Fruit fly (Drosophila melanogaster) whole organism, embryonic: ENCODE measurements around the gene nmo.

ENCODE experiments used
- Aef1 ChIP-seq: fragments of 200-800 bp; sonication (Bioruptor generic); IDR thresholded peaks from 3 replicates; pipeline ENCODE4 v1.3.6; 2022; ENCODE audit warnings: missing biosample characterization, missing genetic modification characterization
- Antp ChIP-seq: fragments of 200-800 bp; sonication (Bioruptor generic); optimal IDR thresholded peaks from 3 replicates; lab custom pipeline; 2016; ENCODE audit warnings: missing biosample characterization, missing genetic modification characterization
- Bdp1 ChIP-seq: fragments of 200-800 bp; sonication (Bioruptor generic); optimal IDR thresholded peaks from 3 replicates; lab custom pipeline; 2016; ENCODE audit warnings: missing biosample characterization, missing genetic modification characterization
- CG10321 ChIP-seq: fragments of 200-800 bp; sonication (Bioruptor generic); IDR thresholded peaks from 2 replicates; pipeline ENCODE4 v1.3.6; 2022; ENCODE audit warnings: missing biosample characterization, missing genetic modification characterization
- CG11723 ChIP-seq: fragments of 200-800 bp; sonication (Bioruptor generic); optimal IDR thresholded peaks from 2 replicates; lab custom pipeline; 2017; ENCODE audit warnings: missing biosample characterization, mild to moderate bottlenecking, missing genetic modification characterization
- CG12659 ChIP-seq: fragments of 200-800 bp; sonication (Bioruptor generic); optimal IDR thresholded peaks from 3 replicates; lab custom pipeline; 2017; ENCODE audit warnings: mild to moderate bottlenecking, missing biosample characterization, missing genetic modification reagents, missing genetic modification characterization
- CG13894 ChIP-seq: fragments of 200-800 bp; sonication (Bioruptor generic); optimal IDR thresholded peaks from 3 replicates; lab custom pipeline; 2018; ENCODE audit warnings: missing biosample characterization, mild to moderate bottlenecking, missing genetic modification characterization, moderate library complexity
- CG17359 ChIP-seq: fragments of 200-800 bp; sonication (Bioruptor generic); optimal IDR thresholded peaks from 3 replicates; lab custom pipeline; 2018; ENCODE audit warnings: missing biosample characterization, mild to moderate bottlenecking, missing genetic modification characterization, moderate library complexity
- CG18764 ChIP-seq: fragments of 200-800 bp; sonication (Bioruptor generic); optimal IDR thresholded peaks from 3 replicates; lab custom pipeline; 2016; ENCODE audit warnings: missing biosample characterization, missing genetic modification characterization
- CG2116 ChIP-seq: fragments of 200-800 bp; sonication (Bioruptor generic); optimal IDR thresholded peaks from 3 replicates; lab custom pipeline; 2018; ENCODE audit warnings: missing biosample characterization, mild to moderate bottlenecking, missing genetic modification characterization
- CG2202 ChIP-seq: fragments of 200-800 bp; sonication (Bioruptor generic); optimal IDR thresholded peaks from 2 replicates; lab custom pipeline; 2018; ENCODE audit warnings: missing biosample characterization, mild to moderate bottlenecking, missing genetic modification characterization
- CG31441 ChIP-seq: fragments of 200-800 bp; sonication (Bioruptor generic); IDR thresholded peaks from 2 replicates; pipeline ENCODE4 v1.3.6; 2022; ENCODE audit warnings: missing biosample characterization, missing genetic modification characterization
- CG3163 ChIP-seq: fragments of 200-800 bp; sonication (Bioruptor generic); optimal IDR thresholded peaks from 3 replicates; lab custom pipeline; 2016; ENCODE audit warnings: missing biosample characterization, missing genetic modification characterization
- CG32767 ChIP-seq: fragments of 200-800 bp; sonication (Bioruptor generic); IDR thresholded peaks from 2 replicates; pipeline ENCODE4 v1.3.6; 2022; ENCODE audit warnings: missing biosample characterization, missing genetic modification characterization
- CG32772 ChIP-seq: fragments of 200-800 bp; sonication (Bioruptor generic); IDR thresholded peaks from 2 replicates; pipeline ENCODE4 v1.3.6; 2022; ENCODE audit warnings: missing biosample characterization, missing genetic modification characterization
- CG5245 ChIP-seq: fragments of 200-800 bp; sonication (Bioruptor generic); optimal IDR thresholded peaks from 3 replicates; lab custom pipeline; 2016; ENCODE audit warnings: missing biosample characterization, missing genetic modification characterization
- CG6689 ChIP-seq: fragments of 200-800 bp; sonication (Bioruptor generic); IDR thresholded peaks from 2 replicates; pipeline ENCODE4 v1.3.6; 2022; ENCODE audit warnings: missing biosample characterization, missing genetic modification characterization
- CG8924 ChIP-seq: fragments of 200-800 bp; optimal IDR thresholded peaks from 3 replicates; lab custom pipeline; 2019; ENCODE audit warnings: missing biosample characterization, mild to moderate bottlenecking, missing genetic modification characterization, moderate library complexity
- CG9215 ChIP-seq: fragments of 200-800 bp; sonication (Bioruptor generic); IDR thresholded peaks from 2 replicates; pipeline ENCODE4 v1.3.6; 2022; ENCODE audit warnings: missing biosample characterization, missing genetic modification characterization
- CG9727 ChIP-seq: fragments of 200-800 bp; sonication (Bioruptor generic); optimal IDR thresholded peaks from 3 replicates; lab custom pipeline; 2017; ENCODE audit warnings: missing biosample characterization, mild to moderate bottlenecking, missing genetic modification characterization
- CG9797 ChIP-seq: fragments of 200-800 bp; sonication (Bioruptor generic); optimal IDR thresholded peaks from 3 replicates; lab custom pipeline; 2018; ENCODE audit warnings: missing biosample characterization, mild to moderate bottlenecking, missing genetic modification characterization
- D ChIP-seq, 2 experiments: fragments of 200-800 bp in 1 of 2; fragments of >200 bp in 1 of 2; sonication (Bioruptor generic) in 1 of 2; optimal IDR thresholded peaks; 2 replicates in 1 of 2; 3 replicates in 1 of 2; lab custom pipeline; 2017; ENCODE audit warnings: mild to moderate bottlenecking in 1 of 2, missing biosample characterization in 1 of 2, missing genetic modification characterization in 1 of 2, missing genetic modification reagents in 1 of 2
- Fer1 ChIP-seq: fragments of 200-800 bp; sonication (Bioruptor generic); optimal IDR thresholded peaks from 2 replicates; lab custom pipeline; 2017; ENCODE audit warnings: missing biosample characterization, mild to moderate bottlenecking, missing genetic modification characterization
- HHEX ChIP-seq: fragments of 200-800 bp; sonication (Bioruptor generic); optimal IDR thresholded peaks from 3 replicates; lab custom pipeline; 2017; ENCODE audit warnings: missing biosample characterization, mild to moderate bottlenecking, missing genetic modification characterization, missing genetic modification reagents
- Oaz ChIP-seq: fragments of 200-800 bp; sonication (Bioruptor generic); IDR thresholded peaks from 2 replicates; pipeline ENCODE4 v1.3.6; 2022; ENCODE audit warnings: missing biosample characterization, missing genetic modification characterization
- PHDP ChIP-seq: fragments of 200-800 bp; sonication (Bioruptor generic); optimal IDR thresholded peaks from 3 replicates; lab custom pipeline; 2018; ENCODE audit warnings: missing biosample characterization, mild to moderate bottlenecking, missing genetic modification characterization, moderate library complexity
- Sox100B ChIP-seq: fragments of 200-800 bp; sonication (Bioruptor generic); optimal IDR thresholded peaks from 3 replicates; lab custom pipeline; 2018; ENCODE audit warnings: missing biosample characterization, mild to moderate bottlenecking, missing genetic modification characterization
- Vsx1 ChIP-seq: fragments of 200-800 bp; sonication (Bioruptor generic); optimal IDR thresholded peaks from 2 replicates; lab custom pipeline; 2017; ENCODE audit warnings: missing biosample characterization, mild to moderate bottlenecking, missing genetic modification characterization, missing genetic modification reagents
- Xbp1 ChIP-seq: fragments of 200-800 bp; sonication (Bioruptor generic); optimal IDR thresholded peaks from 3 replicates; lab custom pipeline; 2016; ENCODE audit warnings: missing biosample characterization, mild to moderate bottlenecking, missing genetic modification characterization
- Xrp1 ChIP-seq: fragments of 200-800 bp; sonication (Bioruptor generic); IDR thresholded peaks from 2 replicates; pipeline ENCODE4 v1.3.6; 2022; ENCODE audit warnings: missing biosample characterization, missing genetic modification characterization
- ato ChIP-seq: fragments of 200-800 bp; sonication (Bioruptor generic); IDR thresholded peaks from 2 replicates; pipeline ENCODE4 v1.3.6; 2022; ENCODE audit warnings: missing biosample characterization, missing genetic modification characterization; ENCODE audit not compliant: partially characterized antibody
- chif ChIP-seq, 2 experiments: fragments of 200-800 bp; sonication (Bioruptor generic); optimal IDR thresholded peaks; 3 replicates each; lab custom pipeline; 2016; ENCODE audit warnings: missing biosample characterization in 2 of 2, missing genetic modification characterization in 2 of 2
- ci ChIP-seq: fragments of 200-800 bp; sonication (Bioruptor generic); IDR thresholded peaks from 3 replicates; pipeline ENCODE4 v1.3.6; 2022; ENCODE audit warnings: missing biosample characterization, missing genetic modification characterization
- crc ChIP-seq: fragments of 200-800 bp; sonication (Bioruptor generic); optimal IDR thresholded peaks from 2 replicates; lab custom pipeline; 2016; ENCODE audit warnings: missing biosample characterization, missing genetic modification characterization
- croc ChIP-seq: fragments of 200-800 bp; sonication (Bioruptor generic); conservative IDR thresholded peaks from 3 replicates; pipeline ENCODE4 v1.3.6; 2022; ENCODE audit warnings: missing biosample characterization, missing genetic modification characterization
- crp ChIP-seq, 2 experiments: fragments of 200-800 bp; sonication (Bioruptor generic); optimal IDR thresholded peaks; 2 replicates in 1 of 2; 3 replicates in 1 of 2; lab custom pipeline; 2017; ENCODE audit warnings: missing biosample characterization in 2 of 2, missing genetic modification characterization in 2 of 2, mild to moderate bottlenecking in 1 of 2, moderate library complexity in 1 of 2
- dpn ChIP-seq, 2 experiments: fragments of 200-800 bp; sonication (Bioruptor generic); optimal IDR thresholded peaks; 3 replicates each; lab custom pipeline; 2016; ENCODE audit warnings: missing biosample characterization in 2 of 2, missing genetic modification characterization in 2 of 2
- gem ChIP-seq: fragments of 200-800 bp; sonication (Bioruptor generic); optimal IDR thresholded peaks from 2 replicates; lab custom pipeline; 2019; ENCODE audit warnings: missing biosample characterization, mild to moderate bottlenecking, missing genetic modification characterization, moderate library complexity
- grau ChIP-seq: fragments of 200-800 bp; optimal IDR thresholded peaks from 3 replicates; lab custom pipeline; 2019; ENCODE audit warnings: missing biosample characterization, mild to moderate bottlenecking, missing genetic modification characterization, moderate library complexity
- grn ChIP-seq: fragments of 200-800 bp; sonication (Bioruptor generic); optimal IDR thresholded peaks from 3 replicates; lab custom pipeline; 2017; ENCODE audit warnings: missing biosample characterization, missing genetic modification characterization
- her ChIP-seq: fragments of 200-800 bp; sonication (Bioruptor generic); optimal IDR thresholded peaks from 2 replicates; lab custom pipeline; 2016; ENCODE audit warnings: missing biosample characterization, missing genetic modification characterization
- ken ChIP-seq: fragments of 200-800 bp; sonication (Bioruptor generic); IDR thresholded peaks from 3 replicates; pipeline ENCODE4 v1.3.6; 2022; ENCODE audit warnings: missing biosample characterization, missing genetic modification characterization
- lola ChIP-seq, 3 experiments: fragments of >200 bp in 2 of 3; fragments of 200-800 bp in 1 of 3; sonication (Bioruptor generic) in 1 of 3; optimal IDR thresholded peaks; 2 replicates each; lab custom pipeline; 2017 to 2019; ENCODE audit warnings: missing biosample characterization in 3 of 3, missing genetic modification characterization in 3 of 3, mild to moderate bottlenecking in 1 of 3, moderate library complexity in 1 of 3
- mld ChIP-seq: fragments of 200-800 bp; sonication (Bioruptor generic); IDR thresholded peaks from 3 replicates; pipeline ENCODE4 v1.3.6; 2022; ENCODE audit warnings: missing biosample characterization, missing genetic modification characterization; ENCODE audit not compliant: partially characterized antibody
- pho ChIP-seq: fragments of 200-800 bp; sonication (Bioruptor generic); optimal IDR thresholded peaks from 2 replicates; lab custom pipeline; 2016; ENCODE audit warnings: missing biosample characterization, missing genetic modification characterization
- sens-2 ChIP-seq: fragments of 200-800 bp; sonication (Bioruptor generic); IDR thresholded peaks from 2 replicates; pipeline ENCODE4 v1.3.6; 2022; ENCODE audit warnings: missing biosample characterization, missing genetic modification characterization
- slou ChIP-seq: fragments of 200-800 bp; sonication (Bioruptor generic); optimal IDR thresholded peaks from 3 replicates; lab custom pipeline; 2016; ENCODE audit warnings: missing biosample characterization, missing genetic modification characterization
- vfl ChIP-seq: fragments of 200-800 bp; sonication (Bioruptor generic); optimal IDR thresholded peaks from 2 replicates; lab custom pipeline; 2016; ENCODE audit warnings: missing biosample characterization, missing genetic modification characterization
- zfh1 ChIP-seq: fragments of 200-800 bp; sonication (Bioruptor generic); IDR thresholded peaks from 3 replicates; pipeline ENCODE4 v1.3.6; 2022; ENCODE audit warnings: missing biosample characterization, missing genetic modification characterization
- zfh2 ChIP-seq: fragments of 200-800 bp; sonication (Bioruptor generic); optimal IDR thresholded peaks from 2 replicates; lab custom pipeline; 2016; ENCODE audit warnings: missing biosample characterization, missing genetic modification characterization

nmo gene

dm6 chr3L:8056740-8057253 is 78.0 kb downstream of the nmo start (continued):
- TF ChIP-seq pho (GFP tag; lab: Kevin White, UChicago) (peak; percentile 11), crc (GFP tag; lab: Kevin White, UChicago) (peak; percentile 17), CG11723 (GFP tag; lab: Kevin White, UChicago) (peak; percentile 33), PHDP (tag; lab: Kevin White, UChicago) (peak; percentile 32), Aef1 (GFP tag; lab: Robert Waterston, UW) (no peak), gem (tag; lab: Kevin White, UChicago) (peak; percentile 61), CG9215 (GFP tag; lab: Robert Waterston, UW) (no peak), ato (GFP tag; lab: Robert Waterston, UW) (no peak), Sox100B (GFP tag; lab: Kevin White, UChicago) (peak; percentile 70), CG17359 (tag; lab: Kevin White, UChicago) (peak; percentile 67), vfl (no peak), CG5245 (GFP tag; lab: Kevin White, UChicago) (no peak), zfh1 (0 out of 3 replicates have a peak, but pooled peaks have one; percentile 23), CG32772 (GFP tag; lab: Robert Waterston, UW) (no peak), chif (GFP tag; optimal IDR thresholded peaks at IDR 0.05; lab: Kevin White, UChicago) (peak in 1 of 2 experiments; percentile 16), sens-2 (GFP tag; lab: Robert Waterston, UW) (no peak), CG9797 (GFP tag; lab: Kevin White, UChicago) (no peak), crp (GFP tag; optimal IDR thresholded peaks at IDR 0.05; lab: Kevin White, UChicago) (no peak), CG10321 (GFP tag; lab: Robert Waterston, UW) (no peak), Oaz (GFP tag; lab: Robert Waterston, UW) (no peak), Xbp1 (GFP tag; lab: Kevin White, UChicago) (peak; percentile 42), ken (GFP tag; lab: Robert Waterston, UW) (no peak), CG8924 (tag; lab: Kevin White, UChicago) (peak; percentile 23), Antp (GFP tag; lab: Kevin White, UChicago) (no peak), Fer1 (GFP tag; lab: Kevin White, UChicago) (peak; percentile 37), zfh2 (GFP tag; lab: Kevin White, UChicago) (peak; percentile 17), CG12659 (peak; percentile 18), CG3163 (GFP tag; lab: Kevin White, UChicago) (no peak), CG13894 (tag; lab: Kevin White, UChicago) (peak; percentile 8), dpn (GFP tag; optimal IDR thresholded peaks at IDR 0.05; lab: Kevin White, UChicago) (peak in 1 of 2 experiments; percentile 28), grn (GFP tag; lab: Kevin White, UChicago) (no peak), D (optimal IDR thresholded peaks at IDR 0.05; lab: Kevin White, UChicago) (no peak), D (GFP tag; optimal IDR thresholded peaks at IDR 0.05; lab: Kevin White, UChicago) (peak; percentile 31), CG18764 (peak; percentile 24), Xrp1 (peak; percentile 46), her (GFP tag; lab: Kevin White, UChicago) (no peak), HHEX (peak; percentile 51), Vsx1 (GFP tag; lab: Kevin White, UChicago) (peak; percentile 1), CG31441 (GFP tag; lab: Robert Waterston, UW) (peak; percentile 54; the same call in 1 of the 2 replicates), CG32767 (no peak), slou (GFP tag; lab: Kevin White, UChicago) (peak; percentile 26), croc (no peak), ci (peak; percentile 47; the same call in 1 of the 3 replicates), mld (GFP tag; lab: Robert Waterston, UW) (no peak), CG2202 (no peak), grau (tag; lab: Kevin White, UChicago) (peak; percentile 46), CG9727 (GFP tag; lab: Kevin White, UChicago) (peak; percentile 38), lola (GFP tag; optimal IDR thresholded peaks at IDR 0.05; lab: Kevin White, UChicago) (peak in 1 of 3 experiments; percentile 36), Bdp1 (GFP tag; lab: Kevin White, UChicago) (no peak), CG2116 (GFP tag; lab: Kevin White, UChicago) (no peak), CG6689 (no peak)
